Worm (Caenorhabditis elegans): ENCODE measurements around the gene srh-79.

DNA sequence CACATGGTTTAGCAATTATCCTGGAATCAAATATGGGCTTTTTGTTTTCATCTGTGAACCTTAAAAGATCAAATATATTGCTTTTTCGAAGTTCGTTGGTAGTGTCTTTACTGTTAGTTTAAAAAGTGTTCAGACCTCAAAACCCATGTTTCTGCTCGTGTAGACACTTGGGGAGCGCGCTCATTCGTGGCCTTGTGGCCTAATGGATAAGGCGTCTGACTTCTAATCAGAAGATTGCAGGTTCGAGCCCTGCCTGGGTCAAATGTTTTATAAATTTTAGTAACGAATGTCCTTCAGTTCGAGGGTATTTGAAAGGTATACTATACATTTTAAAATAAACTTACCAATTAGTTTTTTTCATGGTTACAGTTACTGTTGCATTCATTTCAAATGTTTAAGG lies 8.7 kb downstream of the srh-79 start:
- TF ChIP-seq daf-12 (tag; optimal IDR thresholded peaks at IDR 0.05) (no peak), ama-1 (optimal IDR thresholded peaks at IDR 0.05) (no peak), egl-27 (tag; optimal IDR thresholded peaks at IDR 0.05) (no peak), snpc-4 (tag; optimal IDR thresholded peaks at IDR 0.05) (no peak), pqm-1 (tag; optimal IDR thresholded peaks at IDR 0.05) (no peak), lin-39 (tag; optimal IDR thresholded peaks at IDR 0.05) (no peak), hmg-11 (tag; optimal IDR thresholded peaks at IDR 0.05) (no peak), mdl-1 (tag; optimal IDR thresholded peaks at IDR 0.05) (no peak), skn-1 (tag; optimal IDR thresholded peaks at IDR 0.05) (no peak), unc-62 (GFP tag; optimal IDR thresholded peaks at IDR 0.05) (no peak), nhr-11 (tag; optimal IDR thresholded peaks at IDR 0.05) (no peak), nhr-237 (tag; optimal IDR thresholded peaks at IDR 0.05) (no peak)

Data from whole organism, L3 larva.